Worm (Caenorhabditis elegans): Measurements from ENCODE around the gene ZC449.7.

ZC449.7 gene

DNA sequence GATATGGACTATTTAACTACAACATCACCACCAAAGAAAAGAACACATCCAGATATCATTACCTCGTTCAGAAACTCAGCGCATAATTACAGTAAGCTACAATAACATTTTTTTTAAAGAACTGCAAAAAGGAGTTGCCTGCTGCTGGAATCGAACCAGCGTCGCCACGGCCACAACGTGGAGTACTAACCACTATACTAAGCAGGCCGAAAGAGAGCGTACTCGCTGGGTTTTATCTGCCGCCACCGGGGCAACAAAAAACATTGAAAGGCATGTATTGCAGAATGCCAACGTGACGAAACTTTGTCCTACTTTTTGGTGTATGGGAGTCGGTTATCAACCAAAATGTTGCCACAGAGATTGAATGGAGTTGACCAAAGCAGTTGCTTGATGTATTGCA lies 8.8 kb downstream of the ZC449.7 start:
- TF ChIP-seq efl-1 (GFP tag; optimal IDR thresholded peaks at IDR 0.05) = no peak
- peak; percentile 23 for TF ChIP-seq mes-4 (tag; optimal IDR thresholded peaks at IDR 0.05)
- no peak for TF ChIP-seq ceh-91 (GFP tag; IDR thresholded peaks at IDR 0.05)
- TF ChIP-seq chd-7 (tag; optimal IDR thresholded peaks at IDR 0.05) = peak; percentile 25
- TF ChIP-seq bed-1 (GFP tag; IDR thresholded peaks at IDR 0.05) = no peak
- peak; percentile 22 for TF ChIP-seq lin-54 (GFP tag; optimal IDR thresholded peaks at IDR 0.05)
- TF ChIP-seq ZK185.1 (tag; optimal IDR thresholded peaks at IDR 0.05; ENCODE audit: poor library complexity, severe bottlenecking) = peak; percentile 42
- TF ChIP-seq repo-1 (tag; optimal IDR thresholded peaks at IDR 0.05) = no peak
- peak; percentile 84 for TF ChIP-seq D2030.7 (GFP tag; IDR thresholded peaks at IDR 0.05)
- TF ChIP-seq snpc-3.4 (tag; optimal IDR thresholded peaks at IDR 0.05) = peak; percentile 14
- peak; percentile 28 for TF ChIP-seq ztf-26 (tag; optimal IDR thresholded peaks at IDR 0.05)
- peak; percentile 90 for TF ChIP-seq pbrm-1 (GFP tag; IDR thresholded peaks at IDR 0.05)
- peak; percentile 76 for TF ChIP-seq snpc-4 (GFP tag; optimal IDR thresholded peaks at IDR 0.05)
- TF ChIP-seq snpc-4 (tag; optimal IDR thresholded peaks at IDR 0.05) = peak in 1 of 4 experiments; percentile 71
- TF ChIP-seq B0019.2 (GFP tag; conservative IDR thresholded peaks at IDR 0.05) = no peak
- TF ChIP-seq Y95B8A.8 (GFP tag; IDR thresholded peaks at IDR 0.05) = 0 out of 2 replicates have a peak, but pooled peaks have one; percentile 13
- TF ChIP-seq hrde-1 (tag; optimal IDR thresholded peaks at IDR 0.05; ENCODE audit: borderline replicate concordance) = peak; percentile 1
- no peak for TF ChIP-seq F33H1.4 (GFP tag; IDR thresholded peaks at IDR 0.05)
- peak; percentile 46; the same call in 1 of the 2 replicates for TF ChIP-seq madf-6 (GFP tag; IDR thresholded peaks at IDR 0.05)
- no peak for TF ChIP-seq F22D6.2 (tag; optimal IDR thresholded peaks at IDR 0.05)
- TF ChIP-seq nfyb-1 (GFP tag; IDR thresholded peaks at IDR 0.05) = peak; percentile 69
- peak; percentile 20; the same call in 1 of the 2 replicates for TF ChIP-seq Y56A3A.18 (GFP tag; IDR thresholded peaks at IDR 0.05)
- peak; percentile 36 for TF ChIP-seq snpc-1.1 (tag; optimal IDR thresholded peaks at IDR 0.05; ENCODE audit: insufficient read depth)
- TF ChIP-seq lin-40 (tag; optimal IDR thresholded peaks at IDR 0.05) = peak; percentile 64
- TF ChIP-seq hlh-12 (tag; optimal IDR thresholded peaks at IDR 0.05) = no peak
- TF ChIP-seq attf-6 (GFP tag; IDR thresholded peaks at IDR 0.05) = 0 out of 2 replicates have a peak, but pooled peaks have one; percentile 46
- no peak for TF ChIP-seq F39B2.1 (GFP tag; IDR thresholded peaks at IDR 0.05)
- TF ChIP-seq snpc-1.3 (tag; optimal IDR thresholded peaks at IDR 0.05; ENCODE audit: insufficient read depth) = peak; percentile 70
- TF ChIP-seq F52B5.7 (tag; optimal IDR thresholded peaks at IDR 0.05) = peak; percentile 70
- peak; percentile 87 for TF ChIP-seq F23B12.7 (tag; optimal IDR thresholded peaks at IDR 0.05; ENCODE audit: insufficient read depth)
- TF ChIP-seq Y53F4B.3 (GFP tag; IDR thresholded peaks at IDR 0.05) = 0 out of 2 replicates have a peak, but pooled peaks have one; percentile 39
- peak; percentile 83 for TF ChIP-seq hmg-1.2 (GFP tag; IDR thresholded peaks at IDR 0.05)
- peak; percentile 42; the same call in 1 of the 2 replicates for TF ChIP-seq cebp-1 (GFP tag; IDR thresholded peaks at IDR 0.05)
- TF ChIP-seq cebp-1 (tag; optimal IDR thresholded peaks at IDR 0.05) = no peak
- TF ChIP-seq ceh-27 (GFP tag; optimal IDR thresholded peaks at IDR 0.05) = peak; percentile 58
- TF ChIP-seq ekl-4 (GFP tag; IDR thresholded peaks at IDR 0.05) = peak; percentile 47; the same call in 1 of the 2 replicates
- TF ChIP-seq ccch-3 (GFP tag; optimal IDR thresholded peaks at IDR 0.05) = no peak
- peak; percentile 57 for TF ChIP-seq zim-3 (tag; optimal IDR thresholded peaks at IDR 0.05)
- peak; percentile 37; the same call in 1 of the 2 replicates for TF ChIP-seq ceh-100 (GFP tag; IDR thresholded peaks at IDR 0.05)
- no peak for TF ChIP-seq Y67H2A.10 (GFP tag; conservative IDR thresholded peaks at IDR 0.05)
- TF ChIP-seq ztf-18 (tag; optimal IDR thresholded peaks at IDR 0.05) = peak; percentile 53
- peak; percentile 14 for TF ChIP-seq T26A5.8 (tag; optimal IDR thresholded peaks at IDR 0.05)
- TF ChIP-seq F57A8.1 (GFP tag; optimal IDR thresholded peaks at IDR 0.05) = peak; percentile 53
- TF ChIP-seq attf-5 (GFP tag; optimal IDR thresholded peaks at IDR 0.05) = peak; percentile 56
- TF ChIP-seq ztf-25 (GFP tag; IDR thresholded peaks at IDR 0.05) = peak; percentile 82; the same call in 1 of the 2 replicates
- TF ChIP-seq aptf-3 (GFP tag; IDR thresholded peaks at IDR 0.05) = no peak; the same call in 1 of the 2 replicates
- TF ChIP-seq aptf-2 (GFP tag; conservative IDR thresholded peaks at IDR 0.05) = peak; percentile 54; the same call in 1 of the 2 replicates
- TF ChIP-seq nhr-80 (tag; optimal IDR thresholded peaks at IDR 0.05) = no peak
